Worm (Caenorhabditis elegans) whole organism, midembryonic: ENCODE results near the gene sym-3.

Experiments
- flt-1 ChIP-seq: fragments of 200-800 bp; sonication (Bioruptor generic); IDR thresholded peaks from 2 replicates; pipeline ENCODE4 v1.3.6; 2022; ENCODE audit warnings: missing genetic modification characterization, missing compliant biosample characterization
- klf-2 ChIP-seq: fragments of 200-800 bp; sonication (Bioruptor generic); conservative IDR thresholded peaks from 2 replicates; pipeline ENCODE4 v1.3.6; 2022; ENCODE audit warnings: missing genetic modification reagents, missing genetic modification characterization, missing compliant biosample characterization
- ref-1 ChIP-seq: fragments of 200-800 bp; sonication (Bioruptor generic); conservative IDR thresholded peaks from 2 replicates; pipeline ENCODE4 v1.3.6; 2022; ENCODE audit warnings: missing genetic modification reagents, missing genetic modification characterization, missing compliant biosample characterization
- tab-1 ChIP-seq: fragments of 200-800 bp; sonication (Bioruptor generic); IDR thresholded peaks from 2 replicates; pipeline ENCODE4 v1.3.6; 2022; ENCODE audit warnings: missing genetic modification characterization, missing compliant biosample characterization
- ztf-23 ChIP-seq: fragments of 200-800 bp; sonication (Bioruptor generic); IDR thresholded peaks from 2 replicates; pipeline ENCODE4 v1.3.6; 2022; ENCODE audit warnings: missing genetic modification reagents, missing genetic modification characterization, missing compliant biosample characterization
- ztf-29 ChIP-seq: fragments of 200-800 bp; sonication (Bioruptor generic); IDR thresholded peaks from 2 replicates; pipeline ENCODE4 v1.3.6; 2022; ENCODE audit warnings: missing genetic modification reagents, missing genetic modification characterization, missing compliant biosample characterization

ce11 chrX:5724544-5724943 lies 49.0 kb upstream of the sym-3 start:
- TF ChIP-seq klf-2 (GFP tag; lab: Robert Waterston, UW) (no peak), ztf-23 (GFP tag; lab: Robert Waterston, UW) (no peak), ref-1 (GFP tag; lab: Robert Waterston, UW) (no peak), tab-1 (no peak), flt-1 (no peak), ztf-29 (no peak)
